Fruit fly (Drosophila melanogaster): ENCODE results near the gene CG7730.
A peak's percentile ranks its signal among the peaks of the same experiment; 100 is the strongest.

dm6 chr3L:17031971-17032370 is 4.7 kb downstream of the CG7730 start, which contains the start of gene Ilp8:
- no peak for TF ChIP-seq Pif1A (GFP tag; optimal IDR thresholded peaks at IDR 0.05)
- TF ChIP-seq D1 (tag; optimal IDR thresholded peaks at IDR 0.05) = no peak
- peak; percentile 12; the same call in 1 of the 2 replicates for TF ChIP-seq Ets98B (GFP tag; IDR thresholded peaks at IDR 0.05)
- no peak for TF ChIP-seq Pif1B (GFP tag; optimal IDR thresholded peaks at IDR 0.05)
- TF ChIP-seq CG34367 (tag; optimal IDR thresholded peaks at IDR 0.05) = no peak
- no peak for TF ChIP-seq gl (tag; optimal IDR thresholded peaks at IDR 0.05)
